Worm (Caenorhabditis elegans): ENCODE data around the gene M117.4.

Gene M117.4

DNA sequence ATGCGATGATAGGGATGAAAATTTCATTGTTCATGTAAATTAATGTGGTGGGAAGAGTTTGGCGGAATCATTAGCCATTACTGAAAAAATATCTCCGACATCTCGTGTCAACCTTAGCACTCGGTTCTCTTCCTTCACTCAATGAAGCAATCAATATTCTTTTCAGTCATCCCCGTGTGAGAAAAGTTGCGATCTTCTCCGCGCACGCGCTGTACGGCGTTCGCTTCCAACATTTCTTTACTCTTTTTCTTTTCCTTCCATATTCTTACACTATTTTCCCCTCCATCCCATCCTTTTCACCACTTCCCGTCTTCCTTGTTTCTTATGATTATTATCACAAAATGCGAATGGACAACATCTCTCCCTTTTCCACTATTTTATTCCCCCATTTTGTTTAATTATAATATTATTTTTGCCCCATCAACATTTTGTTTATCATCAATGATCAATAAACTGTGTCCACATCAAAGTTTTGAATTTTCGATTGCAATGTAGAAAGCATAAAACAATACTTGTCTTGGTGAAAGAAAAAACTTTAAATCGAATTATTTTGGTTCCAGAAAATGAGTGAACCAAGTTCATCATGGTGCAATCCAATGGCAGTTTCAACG lies 26.7 kb upstream of the M117.4 start, which contains the start of gene mob-1:
Gene mob-1, plus strand, starts transcription at position 561 of the 611 bp plus-strand sequence.
- TF ChIP-seq mdl-1 (tag; optimal IDR thresholded peaks at IDR 0.05) (peak in 1 of 2 experiments; percentile 34), nhr-76 (tag; optimal IDR thresholded peaks at IDR 0.05) (no peak), mes-2 (tag; optimal IDR thresholded peaks at IDR 0.05; ENCODE audit: poor library complexity, severe bottlenecking) (peak; percentile 29), gei-8 (GFP tag; optimal IDR thresholded peaks at IDR 0.05) (no peak), lin-38 (GFP tag; IDR thresholded peaks at IDR 0.05) (peak; percentile 39), aha-1 (tag) (peak; percentile 38), arid-1 (GFP tag; conservative IDR thresholded peaks at IDR 0.05) (no peak), lsy-2 (tag; optimal IDR thresholded peaks at IDR 0.05) (peak in 1 of 2 experiments; percentile 31), snpc-4 (tag; optimal IDR thresholded peaks at IDR 0.05) (no peak), madf-5 (GFP tag; IDR thresholded peaks at IDR 0.05) (no peak), T26A8.4 (GFP tag; IDR thresholded peaks at IDR 0.05) (no peak; the same call in 1 of the 2 replicates), mxl-3 (GFP tag; optimal IDR thresholded peaks at IDR 0.05) (peak; percentile 66), hlh-30 (tag; optimal IDR thresholded peaks at IDR 0.05; ENCODE audit: insufficient read depth) (peak; percentile 54), ceh-62 (tag; optimal IDR thresholded peaks at IDR 0.05) (no peak), nhr-42 (GFP tag; IDR thresholded peaks at IDR 0.05) (no peak), nhr-41 (GFP tag; IDR thresholded peaks at IDR 0.05) (no peak), ceh-20 (GFP tag; IDR thresholded peaks at IDR 0.05) (no peak), daf-16 (GFP tag; optimal IDR thresholded peaks at IDR 0.05) (no peak), daf-16 (tag; optimal IDR thresholded peaks at IDR 0.05) (peak; percentile 43), nhr-77 (tag; optimal IDR thresholded peaks at IDR 0.05) (peak; percentile 7), hlh-11 (tag; optimal IDR thresholded peaks at IDR 0.05) (peak; percentile 7), dve-1 (tag; optimal IDR thresholded peaks at IDR 0.05; ENCODE audit: insufficient read depth) (peak; percentile 42), R02D3.7 (tag; optimal IDR thresholded peaks at IDR 0.05) (no peak), lim-7 (GFP tag; IDR thresholded peaks at IDR 0.05) (0 out of 2 replicates have a peak, but pooled peaks have one; percentile 36), daf-19 (GFP tag; conservative IDR thresholded peaks at IDR 0.05) (no peak), pha-4 (GFP tag; IDR thresholded peaks at IDR 0.05) (no peak), pha-4 (tag; optimal IDR thresholded peaks at IDR 0.05) (no peak), ama-1 (optimal IDR thresholded peaks at IDR 0.05) (peak; percentile 54), egl-43 (GFP tag; IDR thresholded peaks at IDR 0.05) (no peak), snpc-1.2 (GFP tag; IDR thresholded peaks at IDR 0.05) (0 out of 2 replicates have a peak, but pooled peaks have one; percentile 11)

DNA sequence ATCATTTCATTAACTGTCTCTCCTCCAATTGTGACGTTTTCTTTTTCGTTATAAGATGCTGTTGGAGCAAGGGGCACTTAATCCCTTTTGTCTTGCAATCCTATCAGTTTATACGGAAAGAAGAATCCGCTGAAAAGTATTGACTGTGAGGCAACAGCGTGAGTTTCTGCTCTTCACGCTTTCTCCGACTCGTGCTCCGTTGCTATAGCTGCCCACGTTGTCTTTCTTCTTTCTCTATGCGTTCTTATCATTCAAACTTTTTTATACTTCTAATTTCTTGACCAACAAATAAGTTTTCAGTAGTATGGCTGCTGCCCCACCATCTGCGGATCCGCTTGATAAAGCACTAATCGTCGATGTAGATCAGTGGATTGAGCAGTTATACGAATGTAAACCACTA lies 24.8 kb upstream of the M117.4 start, which contains the start of gene let-92:
Gene let-92, plus strand, starts transcription at position 301 of the 400 bp plus-strand sequence.
- no peak for TF ChIP-seq mep-1 (tag; optimal IDR thresholded peaks at IDR 0.05)
- TF ChIP-seq lsy-2 (tag; optimal IDR thresholded peaks at IDR 0.05) = no peak
- no peak for TF ChIP-seq R02D3.7 (tag; optimal IDR thresholded peaks at IDR 0.05)
- no peak for TF ChIP-seq daf-16 (GFP tag; optimal IDR thresholded peaks at IDR 0.05)
- TF ChIP-seq daf-16 (tag; optimal IDR thresholded peaks at IDR 0.05) = no peak
- TF ChIP-seq nhr-28 (tag; optimal IDR thresholded peaks at IDR 0.05) = no peak
- no peak for TF ChIP-seq madf-9 (GFP tag; conservative IDR thresholded peaks at IDR 0.05)
- TF ChIP-seq spr-3 (GFP tag; optimal IDR thresholded peaks at IDR 0.05) = no peak

DNA sequence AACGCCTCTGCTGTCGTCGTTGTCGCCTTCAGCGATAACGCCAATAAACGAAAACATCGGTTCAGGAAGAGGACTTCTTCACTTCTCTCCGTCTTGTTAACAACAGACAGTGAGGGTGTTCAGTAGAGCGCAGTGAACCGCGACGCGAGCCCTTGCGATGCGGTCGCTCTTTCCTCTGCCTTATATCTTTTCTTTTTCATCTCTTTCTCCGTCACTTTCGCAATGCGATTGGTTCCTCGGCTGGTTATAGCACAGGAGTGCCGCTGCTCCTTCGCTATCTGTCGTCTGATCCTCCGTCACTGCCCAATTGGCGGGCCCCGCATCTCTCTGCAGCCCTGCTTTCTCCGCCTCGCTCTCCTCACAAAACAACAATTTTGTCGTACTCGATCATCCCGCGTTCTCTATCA lies 23.8 kb upstream of the M117.4 start:
- TF ChIP-seq ceh-44 (GFP tag; IDR thresholded peaks at IDR 0.05) (peak; percentile 51; the same call in 1 of the 2 replicates), jun-1 (tag; optimal IDR thresholded peaks at IDR 0.05) (peak; percentile 36), nhr-28 (tag; optimal IDR thresholded peaks at IDR 0.05) (peak; percentile 32), ama-1 (optimal IDR thresholded peaks at IDR 0.05) (peak; percentile 67), tra-1 (GFP tag; IDR thresholded peaks at IDR 0.05) (0 out of 2 replicates have a peak, but pooled peaks have one; percentile 28), aha-1 (tag) (peak; percentile 96), nhr-11 (tag; optimal IDR thresholded peaks at IDR 0.05) (peak; percentile 73), set-16 (GFP tag; IDR thresholded peaks at IDR 0.05) (peak; percentile 87), sdz-12 (GFP tag; optimal IDR thresholded peaks at IDR 0.05) (no peak), aly-2 (tag; optimal IDR thresholded peaks at IDR 0.05) (no peak), mdl-1 (tag; optimal IDR thresholded peaks at IDR 0.05) (peak; percentile 29 to 54), hlh-30 (tag; optimal IDR thresholded peaks at IDR 0.05; ENCODE audit: insufficient read depth) (peak; percentile 61), hmg-1.1 (GFP tag; IDR thresholded peaks at IDR 0.05) (peak; percentile 90), snpc-4 (tag; optimal IDR thresholded peaks at IDR 0.05) (no peak), madf-9 (GFP tag; conservative IDR thresholded peaks at IDR 0.05) (0 out of 2 replicates have a peak, but pooled peaks have one; percentile 46), hlh-11 (tag; optimal IDR thresholded peaks at IDR 0.05) (peak; percentile 78), unc-62 (GFP tag; optimal IDR thresholded peaks at IDR 0.05 in 1 of 2) (peak in 1 of 2 experiments; percentile 83), unc-62 (tag; optimal IDR thresholded peaks at IDR 0.05) (no peak), spr-1 (tag; optimal IDR thresholded peaks at IDR 0.05) (peak; percentile 45), ces-1 (GFP tag; optimal IDR thresholded peaks at IDR 0.05) (no peak), hif-1 (tag; optimal IDR thresholded peaks at IDR 0.05) (peak in 1 of 2 experiments; percentile 56)
